Fruit fly (Drosophila melanogaster) whole organism, embryonic: Measurements from ENCODE around the gene Ugt35E2.

ENCODE experiments used
- Asciz ChIP-seq: fragments of 200-800 bp; sonication (Bioruptor generic); optimal IDR thresholded peaks from 2 replicates; lab custom pipeline; 2017; ENCODE audit warnings: missing biosample characterization, mild to moderate bottlenecking, missing genetic modification characterization, missing genetic modification reagents
- Awh ChIP-seq: fragments of 200-800 bp; sonication (Bioruptor generic); IDR thresholded peaks from 2 replicates; pipeline ENCODE4, ENCODE4 v1.3.6; 2022; ENCODE audit warnings: missing biosample characterization, missing genetic modification characterization
- CG10321 ChIP-seq: fragments of 200-800 bp; sonication (Bioruptor generic); IDR thresholded peaks from 2 replicates; pipeline ENCODE4 v1.3.6; 2022; ENCODE audit warnings: missing biosample characterization, missing genetic modification characterization
- CG10543 ChIP-seq: fragments of 200-800 bp; sonication (Bioruptor generic); optimal IDR thresholded peaks from 3 replicates; lab custom pipeline; 2017; ENCODE audit warnings: missing biosample characterization, mild to moderate bottlenecking, missing genetic modification characterization, moderate library complexity
- CG10979 ChIP-seq: fragments of 200-800 bp; sonication (Bioruptor generic); optimal IDR thresholded peaks from 2 replicates; lab custom pipeline; 2018; ENCODE audit warnings: missing biosample characterization, mild to moderate bottlenecking, missing genetic modification characterization, moderate library complexity
- CG11456 ChIP-seq: fragments of 200-800 bp; sonication (Bioruptor generic); IDR thresholded peaks from 3 replicates; pipeline ENCODE4 v1.3.6; 2022; ENCODE audit warnings: missing biosample characterization, missing genetic modification characterization
- CG12659 ChIP-seq: fragments of 200-800 bp; sonication (Bioruptor generic); optimal IDR thresholded peaks from 3 replicates; lab custom pipeline; 2017; ENCODE audit warnings: mild to moderate bottlenecking, missing biosample characterization, missing genetic modification reagents, missing genetic modification characterization
- CG12942 ChIP-seq: fragments of 200-800 bp; sonication (Bioruptor generic); optimal IDR thresholded peaks from 3 replicates; lab custom pipeline; 2016; ENCODE audit warnings: missing biosample characterization, missing genetic modification characterization
- CG13287 ChIP-seq: fragments of 200-800 bp; sonication (Bioruptor generic); IDR thresholded peaks from 2 replicates; pipeline ENCODE4 v1.3.6; 2022; ENCODE audit warnings: missing biosample characterization, missing genetic modification characterization; ENCODE audit not compliant: partially characterized antibody
- CG13624 ChIP-seq: fragments of 200-800 bp; sonication (Bioruptor generic); optimal IDR thresholded peaks from 2 replicates; lab custom pipeline; 2016; ENCODE audit warnings: missing biosample characterization, missing genetic modification characterization
- CG15514 ChIP-seq: fragments of 200-800 bp; sonication (Bioruptor generic); optimal IDR thresholded peaks from 3 replicates; lab custom pipeline; 2017; ENCODE audit warnings: missing biosample characterization, missing genetic modification characterization, mild to moderate bottlenecking, moderate library complexity, missing genetic modification reagents
- CG1603 ChIP-seq: fragments of 200-800 bp; sonication (Bioruptor generic); optimal IDR thresholded peaks from 2 replicates; lab custom pipeline; 2019; ENCODE audit warnings: missing biosample characterization, mild to moderate bottlenecking, missing genetic modification characterization, moderate library complexity
- CG17186 ChIP-seq: fragments of 200-800 bp; sonication (Bioruptor generic); optimal IDR thresholded peaks from 3 replicates; lab custom pipeline; 2017; ENCODE audit warnings: missing biosample characterization, missing genetic modification reagents, missing genetic modification characterization
- CG33557 ChIP-seq: fragments of 200-800 bp; sonication (Bioruptor generic); optimal IDR thresholded peaks from 2 replicates; lab custom pipeline; 2019; ENCODE audit warnings: missing biosample characterization, mild to moderate bottlenecking, missing genetic modification characterization, moderate library complexity
- CG3995 ChIP-seq: fragments of 200-800 bp; sonication (Bioruptor generic); optimal IDR thresholded peaks from 3 replicates; lab custom pipeline; 2016; ENCODE audit warnings: missing biosample characterization, missing genetic modification characterization
- CG6175 ChIP-seq: fragments of 200-800 bp; sonication (Bioruptor generic); IDR thresholded peaks from 3 replicates; pipeline ENCODE4 v1.3.6; 2022; ENCODE audit warnings: missing biosample characterization, missing genetic modification characterization
- CG6654 ChIP-seq: fragments of 200-800 bp; sonication (Bioruptor generic); optimal IDR thresholded peaks from 2 replicates; lab custom pipeline; 2017; ENCODE audit warnings: missing biosample characterization, mild to moderate bottlenecking, missing genetic modification characterization
- CG7357 ChIP-seq: fragments of 200-800 bp; sonication (Bioruptor generic); IDR thresholded peaks from 3 replicates; pipeline ENCODE4 v1.3.6; 2022; ENCODE audit warnings: missing biosample characterization, missing genetic modification characterization
- CG7963 ChIP-seq: fragments of 200-800 bp; sonication (Bioruptor generic); IDR thresholded peaks from 3 replicates; pipeline ENCODE4 v1.3.6; 2022; ENCODE audit warnings: missing biosample characterization, missing genetic modification characterization; ENCODE audit not compliant: partially characterized antibody
- CoRest ChIP-seq: fragments of 200-800 bp; sonication (Bioruptor generic); optimal IDR thresholded peaks from 3 replicates; lab custom pipeline; 2018; ENCODE audit warnings: missing biosample characterization, mild to moderate bottlenecking, missing genetic modification characterization, moderate library complexity
- Dbx ChIP-seq: fragments of 200-800 bp; sonication (Bioruptor generic); IDR thresholded peaks from 3 replicates; pipeline ENCODE4 v1.3.6; 2022; ENCODE audit warnings: missing biosample characterization, missing genetic modification characterization
- Ets97D ChIP-seq: fragments of 200-800 bp; sonication (Bioruptor generic); optimal IDR thresholded peaks from 3 replicates; lab custom pipeline; 2016; ENCODE audit warnings: missing biosample characterization, missing genetic modification characterization
- H15 ChIP-seq: fragments of 200-800 bp; sonication (Bioruptor generic); IDR thresholded peaks from 3 replicates; pipeline ENCODE4 v1.3.6; 2022; ENCODE audit warnings: missing biosample characterization, missing genetic modification characterization
- Hsf ChIP-seq: fragments of 200-800 bp; sonication (Bioruptor generic); optimal IDR thresholded peaks from 3 replicates; lab custom pipeline; 2016; ENCODE audit warnings: missing biosample characterization, missing genetic modification characterization
- Myb ChIP-seq: fragments of 200-800 bp; sonication (Bioruptor generic); optimal IDR thresholded peaks from 2 replicates; lab custom pipeline; 2016; ENCODE audit warnings: missing biosample characterization, missing genetic modification characterization
- Nf-YA ChIP-seq: fragments of 200-800 bp; sonication (Bioruptor generic); IDR thresholded peaks from 2 replicates; pipeline ENCODE4 v1.3.6; 2022; ENCODE audit warnings: missing biosample characterization, missing genetic modification characterization
- Sox102F ChIP-seq: fragments of 200-800 bp; sonication (Bioruptor generic); optimal IDR thresholded peaks from 2 replicates; lab custom pipeline; 2018; ENCODE audit warnings: missing biosample characterization, mild to moderate bottlenecking, missing genetic modification characterization, moderate library complexity
- Sry-β ChIP-seq: fragments of 200-800 bp; sonication (Bioruptor generic); optimal IDR thresholded peaks from 2 replicates; lab custom pipeline; 2018; ENCODE audit warnings: missing biosample characterization, mild to moderate bottlenecking, missing genetic modification characterization, moderate library complexity
- Xrp1 ChIP-seq: fragments of 200-800 bp; sonication (Bioruptor generic); IDR thresholded peaks from 2 replicates; pipeline ENCODE4 v1.3.6; 2022; ENCODE audit warnings: missing biosample characterization, missing genetic modification characterization
- YL-1 ChIP-seq: fragments of 200-800 bp; sonication (Bioruptor generic); optimal IDR thresholded peaks from 3 replicates; lab custom pipeline; 2017; ENCODE audit warnings: missing biosample characterization, mild to moderate bottlenecking, missing genetic modification characterization
- ato ChIP-seq: fragments of 200-800 bp; sonication (Bioruptor generic); IDR thresholded peaks from 2 replicates; pipeline ENCODE4 v1.3.6; 2022; ENCODE audit warnings: missing biosample characterization, missing genetic modification characterization; ENCODE audit not compliant: partially characterized antibody
- chif ChIP-seq, 2 experiments: fragments of 200-800 bp; sonication (Bioruptor generic); optimal IDR thresholded peaks; 3 replicates each; lab custom pipeline; 2016; ENCODE audit warnings: missing biosample characterization in 2 of 2, missing genetic modification characterization in 2 of 2
- chinmo ChIP-seq: fragments of 200-800 bp; sonication (Bioruptor generic); IDR thresholded peaks from 4 replicates; pipeline ENCODE4 v1.3.6; 2022; ENCODE audit warnings: missing biosample characterization, missing genetic modification characterization; ENCODE audit not compliant: partially characterized antibody
- gem ChIP-seq: fragments of 200-800 bp; sonication (Bioruptor generic); optimal IDR thresholded peaks from 2 replicates; lab custom pipeline; 2019; ENCODE audit warnings: missing biosample characterization, mild to moderate bottlenecking, missing genetic modification characterization, moderate library complexity
- gfzf ChIP-seq: fragments of 200-800 bp; sonication (Bioruptor generic); optimal IDR thresholded peaks from 2 replicates; lab custom pipeline; 2016; ENCODE audit warnings: missing biosample characterization, mild to moderate bottlenecking, missing genetic modification characterization, moderate library complexity
- gsb-n ChIP-seq: fragments of 200-800 bp; sonication (Bioruptor generic); optimal IDR thresholded peaks from 3 replicates; lab custom pipeline; 2018; ENCODE audit warnings: missing biosample characterization, mild to moderate bottlenecking, missing genetic modification characterization
- ham ChIP-seq: fragments of 200-800 bp; sonication (Bioruptor generic); IDR thresholded peaks from 2 replicates; pipeline ENCODE4 v1.3.6; 2022; ENCODE audit warnings: missing biosample characterization, missing genetic modification characterization
- klu ChIP-seq: fragments of 200-800 bp; sonication (Bioruptor generic); IDR thresholded peaks from 2 replicates; pipeline ENCODE4 v1.3.6; 2022; ENCODE audit warnings: missing biosample characterization, missing genetic modification characterization
- lmd ChIP-seq: fragments of 200-800 bp; sonication (Bioruptor generic); IDR thresholded peaks from 2 replicates; pipeline ENCODE4 v1.3.6; 2022; ENCODE audit warnings: missing biosample characterization, missing genetic modification characterization
- pzg ChIP-seq: fragments of 200-800 bp; sonication (Bioruptor generic); optimal IDR thresholded peaks from 3 replicates; lab custom pipeline; 2018; ENCODE audit warnings: missing biosample characterization, mild to moderate bottlenecking, missing genetic modification characterization, moderate library complexity
- salm ChIP-seq: fragments of 200-800 bp; sonication (Bioruptor generic); optimal IDR thresholded peaks from 2 replicates; lab custom pipeline; 2018; ENCODE audit warnings: missing biosample characterization, mild to moderate bottlenecking, missing genetic modification characterization
- sc ChIP-seq, 3 experiments: fragments of >200 bp in 2 of 3; fragments of 200-800 bp in 1 of 3; sonication (Bioruptor generic) in 1 of 3; optimal IDR thresholded peaks; 2 replicates in 2 of 3; 3 replicates in 1 of 3; lab custom pipeline; 2017; ENCODE audit warnings: mild to moderate bottlenecking in 1 of 3, missing biosample characterization in 1 of 3, missing genetic modification characterization in 1 of 3, missing genetic modification reagents in 1 of 3
- sima ChIP-seq: fragments of 200-800 bp; sonication (Bioruptor generic); optimal IDR thresholded peaks from 2 replicates; lab custom pipeline; 2016; ENCODE audit warnings: missing biosample characterization, missing genetic modification characterization
- sna ChIP-seq: fragments of 200-800 bp; sonication (Bioruptor generic); IDR thresholded peaks from 2 replicates; pipeline ENCODE4 v1.3.6; 2022; ENCODE audit warnings: missing biosample characterization, missing genetic modification characterization; ENCODE audit not compliant: partially characterized antibody
- sr ChIP-seq: fragments of 200-800 bp; sonication (Bioruptor generic); IDR thresholded peaks from 3 replicates; pipeline ENCODE4 v1.3.6; 2022; ENCODE audit warnings: missing biosample characterization, missing genetic modification characterization
- sug ChIP-seq: fragments of 200-800 bp; optimal IDR thresholded peaks from 2 replicates; lab custom pipeline; 2019; ENCODE audit warnings: missing biosample characterization, mild to moderate bottlenecking, missing genetic modification characterization, moderate library complexity
- tup ChIP-seq: fragments of 200-800 bp; sonication (Bioruptor generic); optimal IDR thresholded peaks from 2 replicates; lab custom pipeline; 2016; ENCODE audit warnings: missing biosample characterization, mild to moderate bottlenecking, missing genetic modification characterization, moderate library complexity
- wdn ChIP-seq: fragments of 200-800 bp; sonication (Bioruptor generic); IDR thresholded peaks from 2 replicates; pipeline ENCODE4 v1.3.6; 2022; ENCODE audit warnings: missing biosample characterization, missing genetic modification characterization
- zfh1 ChIP-seq: fragments of 200-800 bp; sonication (Bioruptor generic); IDR thresholded peaks from 3 replicates; pipeline ENCODE4 v1.3.6; 2022; ENCODE audit warnings: missing biosample characterization, missing genetic modification characterization

Gene Ugt35E2

DNA sequence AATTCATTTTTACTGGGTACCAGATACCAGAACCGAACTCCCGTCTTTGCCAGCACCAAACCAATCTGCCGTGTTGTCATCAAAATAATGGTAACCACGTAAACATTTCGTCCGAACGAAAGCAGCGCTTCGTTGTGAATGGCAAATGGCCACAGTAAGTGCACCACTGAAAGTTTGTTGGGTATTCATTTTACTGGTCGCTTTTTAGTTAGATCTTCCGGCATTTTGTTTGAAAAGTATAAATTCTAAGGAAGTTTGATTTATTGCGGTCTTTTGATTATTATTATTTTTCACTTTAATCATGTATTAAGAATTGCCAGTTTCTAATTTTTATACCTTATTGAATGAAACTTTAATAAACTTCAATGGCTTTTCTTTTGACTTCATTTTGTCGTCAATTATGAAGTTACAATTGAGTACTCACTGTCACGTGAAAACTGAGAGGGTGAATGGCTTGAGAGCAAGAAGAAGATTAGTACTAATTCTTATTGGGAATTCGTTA, 46.7 kb upstream of the Ugt35E2 start, which contains the start of gene ZnT86D (continued):
- TF ChIP-seq CG15514 (GFP tag; lab: Kevin White, UChicago) (peak; percentile 61), sima (GFP tag; lab: Kevin White, UChicago) (no peak), Sox102F (GFP tag; lab: Kevin White, UChicago) (peak; percentile 58), sr (GFP tag; lab: Robert Waterston, UW) (no peak), CG7357 (GFP tag; lab: Robert Waterston, UW) (peak; percentile 24; the same call in 1 of the 3 replicates), gem (tag; lab: Kevin White, UChicago) (peak; percentile 78), salm (peak; percentile 45), CG6654 (GFP tag; lab: Kevin White, UChicago) (no peak), CG11456 (GFP tag; lab: Robert Waterston, UW) (no peak), sna (no peak), CG1603 (tag; lab: Kevin White, UChicago) (peak; percentile 26), CG17186 (GFP tag; lab: Kevin White, UChicago) (no peak), CG10979 (tag; lab: Kevin White, UChicago) (peak; percentile 48), gfzf (GFP tag; lab: Kevin White, UChicago) (peak; percentile 13), ato (no peak), CG12942 (GFP tag; lab: Kevin White, UChicago) (no peak), zfh1 (GFP tag; lab: Robert Waterston, UW) (no peak), Ets97D (GFP tag; lab: Kevin White, UChicago) (peak; percentile 57), Xrp1 (GFP tag; lab: Robert Waterston, UW) (peak; percentile 30; the same call in 1 of the 2 replicates), CG7963 (GFP tag; lab: Robert Waterston, UW) (no peak), CG10321 (GFP tag; lab: Robert Waterston, UW) (peak; percentile 80), wdn (GFP tag; lab: Robert Waterston, UW) (0 out of 2 replicates have a peak, but pooled peaks have one; percentile 35), Sry-β (GFP tag; lab: Kevin White, UChicago) (peak; percentile 71), sc (optimal IDR thresholded peaks at IDR 0.05; lab: Kevin White, UChicago) (no peak), sc (GFP tag; optimal IDR thresholded peaks at IDR 0.05; lab: Kevin White, UChicago) (peak; percentile 3), chif (GFP tag; optimal IDR thresholded peaks at IDR 0.05; lab: Kevin White, UChicago) (peak; percentile 12 to 43), YL-1 (GFP tag; lab: Kevin White, UChicago) (peak; percentile 80), CG33557 (peak; percentile 55), lmd (GFP tag; lab: Robert Waterston, UW) (peak; percentile 56; the same call in 1 of the 2 replicates), sug (tag; lab: Kevin White, UChicago) (peak; percentile 80), CG12659 (peak; percentile 84), CG13287 (GFP tag; lab: Robert Waterston, UW) (no peak), gsb-n (tag; lab: Kevin White, UChicago) (peak; percentile 20), CG13624 (peak; percentile 11), chinmo (GFP tag; lab: Robert Waterston, UW) (no peak), Nf-YA (GFP tag; lab: Robert Waterston, UW) (no peak), klu (GFP tag; lab: Robert Waterston, UW) (peak; percentile 57; the same call in 1 of the 2 replicates), tup (GFP tag; lab: Kevin White, UChicago) (no peak), H15 (no peak), Awh (GFP tag; lab: Robert Waterston, UW) (no peak), CG3995 (peak; percentile 75), CG6175 (GFP tag; lab: Robert Waterston, UW) (no peak), CG10543 (GFP tag; lab: Kevin White, UChicago) (peak; percentile 87), pzg (peak; percentile 64), Dbx (GFP tag; lab: Robert Waterston, UW) (peak; percentile 58; the same call in 2 of the 3 replicates), CoRest (tag; lab: Kevin White, UChicago) (peak; percentile 76), Hsf (GFP tag; lab: Kevin White, UChicago) (peak; percentile 60), ham (GFP tag; lab: Robert Waterston, UW) (no peak), Myb (GFP tag; lab: Kevin White, UChicago) (peak; percentile 38), Asciz (GFP tag; lab: Kevin White, UChicago) (peak; percentile 5)
